Worm (Caenorhabditis elegans) whole organism, early embryonic: ENCODE data around the gene Y59E1A.4.

Experiments used
- F13C5.2 ChIP-seq: sonication (generic microtip); optimal IDR thresholded peaks from 2 replicates; lab custom pipeline; 2017; ENCODE audit warnings: mild to moderate bottlenecking, missing genetic modification characterization, inconsistent platforms, missing compliant biosample characterization
- aly-1 ChIP-seq: sonication (generic microtip); optimal IDR thresholded peaks from 2 replicates; lab custom pipeline; 2016; ENCODE audit warnings: missing genetic modification characterization, missing compliant biosample characterization
- ama-1 ChIP-seq: fragments of 150-350 bp; optimal IDR thresholded peaks from 2 replicates; lab custom pipeline; 2014
- ceh-13 ChIP-seq: fragments of 200-800 bp; sonication (Bioruptor generic); optimal IDR thresholded peaks from 2 replicates; lab custom pipeline; 2018; ENCODE audit warnings: mild to moderate bottlenecking, missing genetic modification characterization, missing compliant biosample characterization
- ets-7 ChIP-seq: sonication (generic microtip); optimal IDR thresholded peaks from 2 replicates; lab custom pipeline; 2016; ENCODE audit warnings: missing genotype, missing genetic modification characterization, missing compliant biosample characterization
- flt-1 ChIP-seq: fragments of 200-800 bp; sonication (Bioruptor generic); IDR thresholded peaks from 2 replicates; pipeline ENCODE4 v1.3.6; 2022; ENCODE audit warnings: missing genetic modification characterization, missing compliant biosample characterization
- hmg-4 ChIP-seq: fragments of 200-800 bp; sonication (Bioruptor generic); optimal IDR thresholded peaks from 2 replicates; lab custom pipeline; 2018; ENCODE audit warnings: mild to moderate bottlenecking, missing genetic modification characterization, missing compliant biosample characterization
- pes-1 ChIP-seq: fragments of 200-800 bp; sonication (Bioruptor generic); IDR thresholded peaks from 2 replicates; pipeline ENCODE4 v1.3.6; 2022; ENCODE audit warnings: missing genetic modification reagents, missing genetic modification characterization, missing compliant biosample characterization
- scrt-1 ChIP-seq: fragments of 200-800 bp; sonication (Bioruptor generic); IDR thresholded peaks from 2 replicates; pipeline ENCODE4 v1.3.6; 2022; ENCODE audit warnings: missing genetic modification characterization, missing compliant biosample characterization
- sea-1 ChIP-seq: fragments of 200-800 bp; sonication (Bioruptor generic); conservative IDR thresholded peaks from 2 replicates; pipeline ENCODE4 v1.3.6; 2022; ENCODE audit warnings: missing genetic modification characterization, missing compliant biosample characterization
- tbx-11 ChIP-seq: fragments of 200-800 bp; sonication (Bioruptor generic); IDR thresholded peaks from 2 replicates; pipeline ENCODE4 v1.3.6; 2022; ENCODE audit warnings: missing genetic modification characterization, missing compliant biosample characterization

DNA sequence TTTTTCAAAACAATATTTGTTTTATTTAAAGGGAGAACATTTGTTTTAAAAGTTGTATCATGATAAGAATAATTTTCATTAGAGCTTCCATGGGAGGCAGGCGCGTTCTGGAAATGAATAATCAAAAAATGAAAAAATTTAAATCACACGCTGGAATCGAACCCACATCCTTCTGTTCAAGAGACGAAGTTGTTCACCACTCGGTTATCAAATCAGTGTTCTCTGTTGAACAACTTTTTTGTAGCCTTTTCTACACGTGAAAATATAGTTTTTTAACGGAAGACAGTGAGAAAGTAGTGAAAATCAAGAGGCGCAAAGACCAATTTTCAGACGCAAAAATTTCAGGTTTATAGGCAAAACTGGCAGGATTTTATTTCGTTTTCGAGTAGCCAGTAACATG lies 33.0 kb upstream of the Y59E1A.4 start:
- TF ChIP-seq ets-7 (tag; lab: Kevin White, UChicago) = no peak
- no peak for TF ChIP-seq ama-1 (lab: Kevin White, UChicago)
- no peak for TF ChIP-seq ceh-13 (GFP tag; lab: Kevin White, UChicago)
- TF ChIP-seq aly-1 = no peak
- TF ChIP-seq pes-1 (GFP tag; lab: Robert Waterston, UW) = no peak
- no peak for TF ChIP-seq tbx-11
- no peak for TF ChIP-seq sea-1
- TF ChIP-seq F13C5.2 (tag; lab: Kevin White, UChicago) = no peak
- no peak for TF ChIP-seq hmg-4 (GFP tag; lab: Kevin White, UChicago)
- no peak for TF ChIP-seq scrt-1
- TF ChIP-seq flt-1 (GFP tag; lab: Robert Waterston, UW) = no peak
